Worm (Caenorhabditis elegans) whole organism, midembryonic: ENCODE results near the gene lit-1.

ENCODE experiments used
- flt-1 ChIP-seq: fragments of 200-800 bp; sonication (Bioruptor generic); IDR thresholded peaks from 2 replicates; pipeline ENCODE4 v1.3.6; 2022; ENCODE audit warnings: missing genetic modification characterization, missing compliant biosample characterization
- klf-2 ChIP-seq: fragments of 200-800 bp; sonication (Bioruptor generic); conservative IDR thresholded peaks from 2 replicates; pipeline ENCODE4 v1.3.6; 2022; ENCODE audit warnings: missing genetic modification reagents, missing genetic modification characterization, missing compliant biosample characterization
- ztf-23 ChIP-seq: fragments of 200-800 bp; sonication (Bioruptor generic); IDR thresholded peaks from 2 replicates; pipeline ENCODE4 v1.3.6; 2022; ENCODE audit warnings: missing genetic modification reagents, missing genetic modification characterization, missing compliant biosample characterization

DNA sequence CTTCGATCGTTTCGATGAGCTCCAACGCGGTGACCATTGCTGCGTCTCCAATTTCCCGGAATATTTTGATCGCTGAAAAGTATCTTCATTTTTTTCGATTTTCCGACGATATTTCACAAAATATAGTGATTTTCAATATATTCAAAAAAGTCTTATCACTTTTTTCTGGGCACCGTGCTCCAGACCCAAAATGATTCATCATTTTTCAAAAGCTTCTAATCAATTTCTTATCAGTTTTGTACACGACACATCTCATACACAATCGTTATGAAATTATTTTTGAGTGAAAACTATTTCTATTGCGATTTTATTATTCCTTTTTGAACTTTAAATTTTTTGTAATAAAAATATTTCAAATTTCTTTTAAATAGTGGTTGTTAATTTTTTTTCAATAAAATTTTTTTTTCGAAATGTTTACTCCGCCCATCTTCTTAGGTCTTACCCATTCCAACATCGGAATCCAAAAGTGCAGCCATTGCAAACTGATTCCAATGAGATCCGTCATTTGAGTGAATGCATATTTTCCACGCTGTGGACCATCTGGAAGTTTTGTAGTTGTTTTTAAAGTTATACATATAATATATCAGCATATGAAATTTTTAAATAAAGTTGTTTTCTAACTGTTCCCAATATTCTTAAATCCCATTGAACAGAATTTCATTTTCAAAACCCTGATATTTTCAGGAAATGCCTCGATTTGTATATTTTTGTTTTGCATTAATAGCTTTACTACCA lies 22.9 kb upstream of the lit-1 start, which contains the start of gene sid-2:
- no peak for TF ChIP-seq ztf-23 (GFP tag; lab: Robert Waterston, UW)
- no peak for TF ChIP-seq klf-2 (GFP tag; lab: Robert Waterston, UW)
- TF ChIP-seq flt-1 (GFP tag; lab: Robert Waterston, UW), result no peak
